Fruit fly (Drosophila melanogaster): ENCODE measurements around the gene Cpr64Aa.
A peak's percentile ranks its signal among the peaks of the same experiment; 100 is the strongest.

Cpr64Aa gene

dm6 chr3L:4227164-4227563 lies 18.2 kb upstream of the Cpr64Aa start, which contains the start of gene CG46460 (continued):
- no peak for TF ChIP-seq MBD-R2 (GFP tag; IDR thresholded peaks at IDR 0.05)
- no peak for TF ChIP-seq CG30403 (GFP tag; optimal IDR thresholded peaks at IDR 0.05)
- no peak for TF ChIP-seq CG9797 (GFP tag; optimal IDR thresholded peaks at IDR 0.05)
- TF ChIP-seq toy (GFP tag; IDR thresholded peaks at IDR 0.05) = no peak
- TF ChIP-seq CG32532 (GFP tag; IDR thresholded peaks at IDR 0.05) = no peak
- TF ChIP-seq cato (GFP tag; optimal IDR thresholded peaks at IDR 0.05; ENCODE audit: borderline replicate concordance) = no peak
- no peak for TF ChIP-seq vnd (GFP tag; IDR thresholded peaks at IDR 0.05; ENCODE audit: partially characterized antibody)
- no peak for TF ChIP-seq CG5953 (GFP tag; IDR thresholded peaks at IDR 0.05)
- no peak for TF ChIP-seq insv (GFP tag; optimal IDR thresholded peaks at IDR 0.05)
- TF ChIP-seq CG15073 (GFP tag; optimal IDR thresholded peaks at IDR 0.05) = no peak
- no peak for TF ChIP-seq Doc2 (GFP tag; IDR thresholded peaks at IDR 0.05)
- no peak for TF ChIP-seq unpg (GFP tag; optimal IDR thresholded peaks at IDR 0.05)
- peak; percentile 9 for TF ChIP-seq ac (GFP tag; optimal IDR thresholded peaks at IDR 0.05)
- no peak for TF ChIP-seq CkIIα-i1 (GFP tag; IDR thresholded peaks at IDR 0.05)
- peak; percentile 58 for TF ChIP-seq Adf1 (GFP tag; IDR thresholded peaks at IDR 0.05)
- TF ChIP-seq Ravus (GFP tag; IDR thresholded peaks at IDR 0.05) = no peak
- TF ChIP-seq z (GFP tag; IDR thresholded peaks at IDR 0.05) = peak; percentile 81
- no peak for TF ChIP-seq abd-A (tag; optimal IDR thresholded peaks at IDR 0.05)
- no peak for TF ChIP-seq CG9215 (GFP tag; IDR thresholded peaks at IDR 0.05)
- no peak for TF ChIP-seq tup (GFP tag; optimal IDR thresholded peaks at IDR 0.05)
- TF ChIP-seq salm (tag; optimal IDR thresholded peaks at IDR 0.05) = no peak
- TF ChIP-seq ewg (GFP tag; optimal IDR thresholded peaks at IDR 0.05) = no peak
- TF ChIP-seq corto (GFP tag; optimal IDR thresholded peaks at IDR 0.05) = no peak
- TF ChIP-seq CG10431 (GFP tag; optimal IDR thresholded peaks at IDR 0.05) = no peak
- peak; percentile 45 for TF ChIP-seq nom (GFP tag; optimal IDR thresholded peaks at IDR 0.05)
- TF ChIP-seq gfzf (GFP tag; optimal IDR thresholded peaks at IDR 0.05) = no peak
- TF ChIP-seq Dp (GFP tag; optimal IDR thresholded peaks at IDR 0.05) = no peak
- no peak for TF ChIP-seq MTF-1 (GFP tag; optimal IDR thresholded peaks at IDR 0.05; ENCODE audit: borderline replicate concordance)
- TF ChIP-seq CG7745 (tag; optimal IDR thresholded peaks at IDR 0.05) = no peak
- no peak for TF ChIP-seq CG17385 (GFP tag; optimal IDR thresholded peaks at IDR 0.05)
- 0 out of 2 replicates have a peak, but pooled peaks have one; percentile 22 for TF ChIP-seq Scr (GFP tag; IDR thresholded peaks at IDR 0.05; ENCODE audit: partially characterized antibody)
- TF ChIP-seq sqz (GFP tag; optimal IDR thresholded peaks at IDR 0.05) = no peak
- TF ChIP-seq E2f2 (GFP tag; IDR thresholded peaks at IDR 0.05) = no peak
- no peak for TF ChIP-seq aop (GFP tag; IDR thresholded peaks at IDR 0.05)
- no peak for TF ChIP-seq CG1603 (tag; optimal IDR thresholded peaks at IDR 0.05)
- no peak for TF ChIP-seq CG6254 (GFP tag; optimal IDR thresholded peaks at IDR 0.05)
- no peak for TF ChIP-seq Oli (tag; optimal IDR thresholded peaks at IDR 0.05)
- TF ChIP-seq row (GFP tag; IDR thresholded peaks at IDR 0.05) = 0 out of 3 replicates have a peak, but pooled peaks have one; percentile 24
- no peak for TF ChIP-seq CG11398 (GFP tag; optimal IDR thresholded peaks at IDR 0.05)
- no peak for TF ChIP-seq CG4404 (GFP tag; IDR thresholded peaks at IDR 0.05)
- no peak for TF ChIP-seq CG1602 (GFP tag; optimal IDR thresholded peaks at IDR 0.05)
- TF ChIP-seq E2f1 (GFP tag; IDR thresholded peaks at IDR 0.05) = no peak
- no peak for TF ChIP-seq gcm2 (GFP tag; optimal IDR thresholded peaks at IDR 0.05)
- TF ChIP-seq CG30431 (GFP tag; optimal IDR thresholded peaks at IDR 0.05) = no peak
- no peak for TF ChIP-seq Pdp1 (GFP tag; optimal IDR thresholded peaks at IDR 0.05)
- TF ChIP-seq CoRest (tag; optimal IDR thresholded peaks at IDR 0.05) = no peak
- TF ChIP-seq fu2 (GFP tag; optimal IDR thresholded peaks at IDR 0.05) = no peak
- no peak for TF ChIP-seq CG4730 (GFP tag; IDR thresholded peaks at IDR 0.05)
- TF ChIP-seq slp2 (GFP tag; optimal IDR thresholded peaks at IDR 0.05) = no peak
- no peak for TF ChIP-seq peb (GFP tag; IDR thresholded peaks at IDR 0.05)
- TF ChIP-seq CG15011 (GFP tag; optimal IDR thresholded peaks at IDR 0.05) = no peak
- TF ChIP-seq stwl (tag; optimal IDR thresholded peaks at IDR 0.05) = no peak

All from whole organism, embryonic.